Worm (Caenorhabditis elegans): ENCODE data around the gene K02D10.3.
A peak's percentile ranks its signal among the peaks of the same experiment; 100 is the strongest.

Gene K02D10.3

ce11 chrIII:8749487-8749886, 22.3 kb downstream of the K02D10.3 start, which contains the start of gene sma-2 (continued):
- no peak for TF ChIP-seq nhr-111 (GFP tag; optimal IDR thresholded peaks at IDR 0.05)
- peak; percentile 27 for TF ChIP-seq ztf-7 (tag; optimal IDR thresholded peaks at IDR 0.05)

- TF ChIP-seq ztf-7 (tag; optimal IDR thresholded peaks at IDR 0.05), result no peak
- TF ChIP-seq dmd-6 (GFP tag; IDR thresholded peaks at IDR 0.05), result peak; percentile 71
- TF ChIP-seq nhr-6 (tag; optimal IDR thresholded peaks at IDR 0.05), result peak; percentile 11
- TF ChIP-seq duxl-1 (tag; optimal IDR thresholded peaks at IDR 0.05; ENCODE audit: poor library complexity), result no peak
- TF ChIP-seq hlh-30 (tag; optimal IDR thresholded peaks at IDR 0.05; ENCODE audit: insufficient read depth), result peak; percentile 2
- TF ChIP-seq lir-3 (tag; optimal IDR thresholded peaks at IDR 0.05), result no peak
- TF ChIP-seq snpc-4 (tag; optimal IDR thresholded peaks at IDR 0.05), result no peak
- TF ChIP-seq vab-7 (GFP tag; IDR thresholded peaks at IDR 0.05), result no peak
- peak; percentile 78 for TF ChIP-seq hlh-11 (tag; optimal IDR thresholded peaks at IDR 0.05)
- TF ChIP-seq R02D3.7 (tag; optimal IDR thresholded peaks at IDR 0.05), result no peak
- no peak for TF ChIP-seq lim-7 (GFP tag; IDR thresholded peaks at IDR 0.05)
- no peak for TF ChIP-seq ctbp-1 (GFP tag; IDR thresholded peaks at IDR 0.05)
- TF ChIP-seq tag-97 (GFP tag; IDR thresholded peaks at IDR 0.05), result no peak
- TF ChIP-seq nhr-48 (tag; optimal IDR thresholded peaks at IDR 0.05), result peak; percentile 24
- no peak for TF ChIP-seq snpc-1.2 (GFP tag; IDR thresholded peaks at IDR 0.05)
- TF ChIP-seq ceh-44 (GFP tag; IDR thresholded peaks at IDR 0.05), result no peak
- peak in 1 of 2 experiments; percentile 29 for TF ChIP-seq lsy-2 (tag; optimal IDR thresholded peaks at IDR 0.05)
- TF ChIP-seq nhr-42 (GFP tag; IDR thresholded peaks at IDR 0.05), result no peak
- TF ChIP-seq F26F4.8 (GFP tag; conservative IDR thresholded peaks at IDR 0.05), result no peak
- TF ChIP-seq daf-16 (GFP tag; optimal IDR thresholded peaks at IDR 0.05), result no peak
- TF ChIP-seq daf-16 (tag; optimal IDR thresholded peaks at IDR 0.05), result peak; percentile 67
- peak in 1 of 2 experiments; percentile 43 for TF ChIP-seq mdl-1 (tag; optimal IDR thresholded peaks at IDR 0.05)
- no peak for TF ChIP-seq nhr-76 (tag; optimal IDR thresholded peaks at IDR 0.05)
- TF ChIP-seq egl-43 (GFP tag; IDR thresholded peaks at IDR 0.05), result no peak
- peak; percentile 70 for TF ChIP-seq nhr-28 (tag; optimal IDR thresholded peaks at IDR 0.05)
- TF ChIP-seq set-16 (GFP tag; IDR thresholded peaks at IDR 0.05), result no peak
- peak; percentile 37 for TF ChIP-seq mep-1 (tag; optimal IDR thresholded peaks at IDR 0.05)
- TF ChIP-seq php-3 (GFP tag; IDR thresholded peaks at IDR 0.05), result peak; percentile 93
- peak; percentile 48 for TF ChIP-seq nhr-77 (tag; optimal IDR thresholded peaks at IDR 0.05)
- TF ChIP-seq F37D6.2 (tag; optimal IDR thresholded peaks at IDR 0.05), result no peak
- no peak for TF ChIP-seq pha-4 (GFP tag; IDR thresholded peaks at IDR 0.05)
- no peak for TF ChIP-seq pha-4 (tag; optimal IDR thresholded peaks at IDR 0.05)
- no peak for TF ChIP-seq ceh-20 (GFP tag; IDR thresholded peaks at IDR 0.05)
- no peak for TF ChIP-seq Y75B8A.6 (GFP tag; IDR thresholded peaks at IDR 0.05)
- no peak for TF ChIP-seq nhr-102 (tag; optimal IDR thresholded peaks at IDR 0.05)
- TF ChIP-seq F10B5.3 (tag; optimal IDR thresholded peaks at IDR 0.05), result no peak
- peak; percentile 83 for TF ChIP-seq dve-1 (tag; optimal IDR thresholded peaks at IDR 0.05; ENCODE audit: insufficient read depth)
- TF ChIP-seq zfp-2 (tag; optimal IDR thresholded peaks at IDR 0.05), result no peak
- no peak for TF ChIP-seq mes-2 (tag; optimal IDR thresholded peaks at IDR 0.05; ENCODE audit: poor library complexity, severe bottlenecking)
- peak; percentile 92 for TF ChIP-seq pqm-1 (tag; optimal IDR thresholded peaks at IDR 0.05)
Observed at ce11 chrIII:8748620-8749019, 23.1 kb downstream of the K02D10.3 start.

DNA sequence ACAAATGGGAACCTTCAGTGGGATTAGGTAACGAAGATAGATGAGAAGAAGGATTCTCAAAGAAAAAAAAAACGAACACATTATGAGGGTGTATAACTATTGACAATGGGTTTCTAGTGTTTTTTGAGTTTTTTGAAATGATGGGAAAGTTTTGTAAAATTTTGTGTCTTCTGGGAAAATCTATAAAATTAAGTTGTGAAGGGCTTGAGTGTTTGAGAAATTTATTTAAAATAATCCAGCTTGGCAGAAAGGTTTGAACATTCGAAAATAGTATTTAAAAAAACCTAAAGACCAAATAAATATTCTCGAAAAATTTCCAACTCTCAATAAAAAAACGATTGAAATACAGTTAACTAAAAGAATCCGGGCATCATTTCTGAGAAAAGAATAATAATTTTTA, 26.5 kb downstream of the K02D10.3 start:
- peak in 1 of 2 experiments; percentile 95 for TF ChIP-seq unc-62 (GFP tag; optimal IDR thresholded peaks at IDR 0.05 in 1 of 2)
- no peak for TF ChIP-seq unc-62 (tag; optimal IDR thresholded peaks at IDR 0.05)
- TF ChIP-seq ZK337.2 (GFP tag; IDR thresholded peaks at IDR 0.05), result no peak

Data from whole organism, L4 larva.